Worm (Caenorhabditis elegans) whole organism, young adult: ENCODE results near the gene F46C5.6.

Experiments used
- F57C9.4 ChIP-seq: sonication (generic microtip); optimal IDR thresholded peaks from 2 replicates; lab custom pipeline; 2017; ENCODE audit warnings: mild to moderate bottlenecking, missing genetic modification characterization, missing compliant biosample characterization
- let-526 ChIP-seq: fragments of 200-800 bp; sonication (Bioruptor generic); IDR thresholded peaks from 2 replicates; pipeline ENCODE4 v1.3.6; 2022; ENCODE audit warnings: missing genetic modification reagents, missing genetic modification characterization, missing compliant biosample characterization
- mxl-1 ChIP-seq: sonication (generic microtip); optimal IDR thresholded peaks from 2 replicates; lab custom pipeline; 2016; ENCODE audit warnings: missing genetic modification characterization, missing compliant biosample characterization
- unc-62 ChIP-seq: fragments of 150-350 bp; optimal IDR thresholded peaks from 2 replicates; lab custom pipeline; 2014; ENCODE audit warnings: missing biosample characterization, missing genetic modification reagents, missing genetic modification characterization

DNA sequence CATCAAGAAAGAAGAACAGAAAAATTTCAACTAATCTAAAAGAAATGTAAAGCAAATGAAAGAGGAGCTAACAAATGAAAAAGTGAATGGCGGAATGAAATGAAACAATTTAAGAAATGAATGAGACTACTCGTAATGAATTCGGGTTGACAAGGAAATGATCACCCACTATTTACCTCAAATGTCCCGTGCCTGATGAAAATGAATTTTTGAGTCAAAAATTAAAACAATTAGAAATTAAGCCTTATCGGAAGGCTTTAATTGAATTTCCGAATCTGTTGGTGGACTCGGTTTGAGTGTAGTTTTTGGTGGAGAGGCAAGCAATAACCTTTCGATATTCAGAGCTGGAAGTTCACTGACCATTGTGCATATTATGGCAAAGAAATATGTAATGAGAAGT is 4.7 kb upstream of the F46C5.6 start:
- no peak for TF ChIP-seq let-526 (GFP tag; lab: Robert Waterston, UW)
- no peak for TF ChIP-seq unc-62 (GFP tag; lab: Kevin White, UChicago)
- no peak for TF ChIP-seq mxl-1 (tag; lab: Kevin White, UChicago)
- no peak for TF ChIP-seq F57C9.4 (tag; lab: Kevin White, UChicago)
